Fruit fly (Drosophila melanogaster) whole organism, embryonic: ENCODE measurements around the gene CG32075.

Source experiments
- CG10147 ChIP-seq: fragments of 200-800 bp; sonication (Bioruptor generic); optimal IDR thresholded peaks from 2 replicates; lab custom pipeline; 2019; ENCODE audit warnings: missing biosample characterization, mild to moderate bottlenecking, missing genetic modification characterization, moderate library complexity
- CG10274 ChIP-seq: fragments of 200-800 bp; sonication (Bioruptor generic); optimal IDR thresholded peaks from 3 replicates; lab custom pipeline; 2017; ENCODE audit warnings: missing biosample characterization, mild to moderate bottlenecking, missing genetic modification characterization
- CG10366 ChIP-seq: fragments of 200-800 bp; sonication (Bioruptor generic); IDR thresholded peaks from 2 replicates; pipeline ENCODE4 v1.3.6; 2022; ENCODE audit warnings: missing biosample characterization, missing genetic modification characterization
- CG10431 ChIP-seq: fragments of 200-800 bp; sonication (Bioruptor generic); optimal IDR thresholded peaks from 3 replicates; lab custom pipeline; 2018; ENCODE audit warnings: missing biosample characterization, mild to moderate bottlenecking, missing genetic modification characterization
- CG12769 ChIP-seq: fragments of 200-800 bp; sonication (Bioruptor generic); optimal IDR thresholded peaks from 2 replicates; lab custom pipeline; 2019; ENCODE audit warnings: missing biosample characterization, mild to moderate bottlenecking, missing genetic modification characterization, moderate library complexity
- CG13624 ChIP-seq: fragments of 200-800 bp; sonication (Bioruptor generic); optimal IDR thresholded peaks from 2 replicates; lab custom pipeline; 2016; ENCODE audit warnings: missing biosample characterization, missing genetic modification characterization
- CG13775 ChIP-seq: fragments of 200-800 bp; sonication (Bioruptor generic); optimal IDR thresholded peaks from 3 replicates; lab custom pipeline; 2017; ENCODE audit warnings: missing biosample characterization, mild to moderate bottlenecking, missing genetic modification characterization
- CG14050 ChIP-seq: fragments of 200-800 bp; sonication (Bioruptor generic); IDR thresholded peaks from 3 replicates; pipeline ENCODE4 v1.3.6; 2022; ENCODE audit warnings: missing biosample characterization, missing genetic modification characterization
- CG14667 ChIP-seq: fragments of 200-800 bp; sonication (Bioruptor generic); IDR thresholded peaks from 2 replicates; pipeline ENCODE4 v1.3.6; 2022; ENCODE audit warnings: missing biosample characterization, missing genetic modification characterization
- CG14860 ChIP-seq: fragments of 200-800 bp; sonication (Bioruptor generic); IDR thresholded peaks from 3 replicates; pipeline ENCODE4 v1.3.6; 2022; ENCODE audit warnings: missing biosample characterization, missing genetic modification characterization; ENCODE audit not compliant: partially characterized antibody
- CG15696 ChIP-seq: fragments of 200-800 bp; sonication (Bioruptor generic); optimal IDR thresholded peaks from 2 replicates; lab custom pipeline; 2019; ENCODE audit warnings: missing biosample characterization, mild to moderate bottlenecking, missing genetic modification characterization, moderate library complexity
- CG17186 ChIP-seq: fragments of 200-800 bp; sonication (Bioruptor generic); optimal IDR thresholded peaks from 3 replicates; lab custom pipeline; 2017; ENCODE audit warnings: missing biosample characterization, missing genetic modification reagents, missing genetic modification characterization
- CG17612 ChIP-seq: fragments of 200-800 bp; sonication (Bioruptor generic); IDR thresholded peaks from 2 replicates; pipeline ENCODE4 v1.3.6; 2022; ENCODE audit warnings: missing biosample characterization, missing genetic modification characterization
- CG32767 ChIP-seq: fragments of 200-800 bp; sonication (Bioruptor generic); IDR thresholded peaks from 2 replicates; pipeline ENCODE4 v1.3.6; 2022; ENCODE audit warnings: missing biosample characterization, missing genetic modification characterization
- CG33213 ChIP-seq: fragments of 200-800 bp; sonication (Bioruptor generic); optimal IDR thresholded peaks from 3 replicates; lab custom pipeline; 2016; ENCODE audit warnings: missing biosample characterization, missing genetic modification characterization
- CG34422 ChIP-seq: fragments of 200-800 bp; sonication (Bioruptor generic); IDR thresholded peaks from 3 replicates; pipeline ENCODE4 v1.3.6; 2022; ENCODE audit warnings: missing biosample characterization, missing genetic modification characterization
- CG3838 ChIP-seq: fragments of 200-800 bp; sonication (Bioruptor generic); optimal IDR thresholded peaks from 3 replicates; lab custom pipeline; 2016; ENCODE audit warnings: missing biosample characterization, missing genetic modification characterization
- CG3847 ChIP-seq: fragments of 200-800 bp; sonication (Bioruptor generic); IDR thresholded peaks from 2 replicates; pipeline ENCODE4 v1.3.6; 2022; ENCODE audit warnings: missing biosample characterization, missing genetic modification characterization
- CG4424 ChIP-seq: fragments of 200-800 bp; sonication (Bioruptor generic); optimal IDR thresholded peaks from 3 replicates; lab custom pipeline; 2016; ENCODE audit warnings: missing biosample characterization, missing genetic modification characterization
- CG5180 ChIP-seq: fragments of 200-800 bp; sonication (Bioruptor generic); optimal IDR thresholded peaks from 3 replicates; lab custom pipeline; 2017; ENCODE audit warnings: missing biosample characterization, missing genetic modification characterization, mild to moderate bottlenecking, moderate library complexity, missing genetic modification reagents
- CG6175 ChIP-seq: fragments of 200-800 bp; sonication (Bioruptor generic); IDR thresholded peaks from 3 replicates; pipeline ENCODE4 v1.3.6; 2022; ENCODE audit warnings: missing biosample characterization, missing genetic modification characterization
- CG7271 ChIP-seq: fragments of 200-800 bp; sonication (Bioruptor generic); optimal IDR thresholded peaks from 2 replicates; lab custom pipeline; 2018; ENCODE audit warnings: missing biosample characterization, mild to moderate bottlenecking, missing genetic modification characterization, moderate library complexity
- CG8944 ChIP-seq: fragments of 200-800 bp; sonication (Bioruptor generic); optimal IDR thresholded peaks from 3 replicates; lab custom pipeline; 2016; ENCODE audit warnings: missing biosample characterization, missing genetic modification characterization
- CG9797 ChIP-seq: fragments of 200-800 bp; sonication (Bioruptor generic); optimal IDR thresholded peaks from 3 replicates; lab custom pipeline; 2018; ENCODE audit warnings: missing biosample characterization, mild to moderate bottlenecking, missing genetic modification characterization
- CG9817 ChIP-seq: fragments of 200-800 bp; sonication (Bioruptor generic); optimal IDR thresholded peaks from 2 replicates; lab custom pipeline; 2018; ENCODE audit warnings: missing biosample characterization, mild to moderate bottlenecking, missing genetic modification characterization, moderate library complexity
- CHES-1-like ChIP-seq: fragments of 200-800 bp; sonication (Bioruptor generic); optimal IDR thresholded peaks from 2 replicates; lab custom pipeline; 2016; ENCODE audit warnings: missing biosample characterization, missing genetic modification characterization
- CoRest ChIP-seq: fragments of 200-800 bp; sonication (Bioruptor generic); optimal IDR thresholded peaks from 3 replicates; lab custom pipeline; 2018; ENCODE audit warnings: missing biosample characterization, mild to moderate bottlenecking, missing genetic modification characterization, moderate library complexity
- Dref ChIP-seq: fragments of 200-800 bp; sonication (Bioruptor generic); IDR thresholded peaks from 2 replicates; pipeline ENCODE4 v1.3.6; 2022; ENCODE audit warnings: missing biosample characterization, missing genetic modification characterization
- Fer2 ChIP-seq: fragments of 200-800 bp; sonication (Bioruptor generic); optimal IDR thresholded peaks from 2 replicates; lab custom pipeline; 2018; ENCODE audit warnings: missing biosample characterization, mild to moderate bottlenecking, missing genetic modification characterization, moderate library complexity
- HLH54F ChIP-seq: fragments of 200-800 bp; sonication (Bioruptor generic); optimal IDR thresholded peaks from 3 replicates; lab custom pipeline; 2016; ENCODE audit warnings: missing biosample characterization, missing genetic modification characterization
- Hey ChIP-seq: fragments of 200-800 bp; sonication (Bioruptor generic); optimal IDR thresholded peaks from 3 replicates; lab custom pipeline; 2018; ENCODE audit warnings: missing biosample characterization, mild to moderate bottlenecking, missing genetic modification characterization
- Hr3 ChIP-seq: fragments of 200-800 bp; sonication (Bioruptor generic); optimal IDR thresholded peaks from 3 replicates; lab custom pipeline; 2016; ENCODE audit warnings: missing biosample characterization, missing genetic modification characterization
- Hr78 ChIP-seq, 2 experiments: fragments of 200-800 bp in 1 of 2; fragments of >200 bp in 1 of 2; sonication (Bioruptor generic) in 1 of 2; optimal IDR thresholded peaks; 2 replicates each; lab custom pipeline; 2017 to 2019; ENCODE audit warnings: missing biosample characterization in 2 of 2, missing genetic modification characterization in 2 of 2, mild to moderate bottlenecking in 1 of 2, moderate library complexity in 1 of 2
- Lim3 ChIP-seq: fragments of 200-800 bp; sonication (Bioruptor generic); IDR thresholded peaks from 2 replicates; pipeline ENCODE4 v1.3.6; 2022; ENCODE audit warnings: missing biosample characterization, missing genetic modification characterization
- MESR4 ChIP-seq: fragments of 200-800 bp; sonication (Bioruptor generic); optimal IDR thresholded peaks from 2 replicates; lab custom pipeline; 2018; ENCODE audit warnings: missing biosample characterization, mild to moderate bottlenecking, missing genetic modification characterization, moderate library complexity
- Neu2 ChIP-seq: fragments of 200-800 bp; sonication (Bioruptor generic); optimal IDR thresholded peaks from 3 replicates; lab custom pipeline; 2016; ENCODE audit warnings: missing biosample characterization, missing genetic modification characterization, borderline replicate concordance
- ap ChIP-seq: fragments of 200-800 bp; sonication (Bioruptor generic); IDR thresholded peaks from 2 replicates; pipeline ENCODE4 v1.3.6; 2022; ENCODE audit warnings: missing biosample characterization, missing genetic modification characterization
- cato ChIP-seq: fragments of 200-800 bp; sonication (Bioruptor generic); optimal IDR thresholded peaks from 2 replicates; lab custom pipeline; 2016; ENCODE audit warnings: missing biosample characterization, missing genetic modification characterization, borderline replicate concordance
- chif ChIP-seq, 2 experiments: fragments of 200-800 bp; sonication (Bioruptor generic); optimal IDR thresholded peaks; 3 replicates each; lab custom pipeline; 2016; ENCODE audit warnings: missing biosample characterization in 2 of 2, missing genetic modification characterization in 2 of 2
- ci ChIP-seq: fragments of 200-800 bp; sonication (Bioruptor generic); IDR thresholded peaks from 3 replicates; pipeline ENCODE4 v1.3.6; 2022; ENCODE audit warnings: missing biosample characterization, missing genetic modification characterization
- dmrt99B ChIP-seq: fragments of 200-800 bp; sonication (Bioruptor generic); optimal IDR thresholded peaks from 2 replicates; lab custom pipeline; 2018; ENCODE audit warnings: missing biosample characterization, mild to moderate bottlenecking, missing genetic modification characterization, moderate library complexity
- eve ChIP-seq, 2 experiments: fragments of >200 bp; optimal IDR thresholded peaks; 2 replicates each; lab custom pipeline; 2017; ENCODE audit warnings: missing biosample characterization in 2 of 2, missing genetic modification characterization in 2 of 2
- ken ChIP-seq: fragments of 200-800 bp; sonication (Bioruptor generic); IDR thresholded peaks from 3 replicates; pipeline ENCODE4 v1.3.6; 2022; ENCODE audit warnings: missing biosample characterization, missing genetic modification characterization
- mld ChIP-seq: fragments of 200-800 bp; sonication (Bioruptor generic); IDR thresholded peaks from 3 replicates; pipeline ENCODE4 v1.3.6; 2022; ENCODE audit warnings: missing biosample characterization, missing genetic modification characterization; ENCODE audit not compliant: partially characterized antibody
- tap ChIP-seq: fragments of 200-800 bp; optimal IDR thresholded peaks from 3 replicates; lab custom pipeline; 2019; ENCODE audit warnings: missing biosample characterization, mild to moderate bottlenecking, missing genetic modification characterization, moderate library complexity
- ttk ChIP-seq: fragments of 200-800 bp; sonication (Bioruptor generic); IDR thresholded peaks from 2 replicates; pipeline ENCODE4 v2.1.2; 2022; ENCODE audit warnings: missing biosample characterization, missing genetic modification characterization
- unpg ChIP-seq: fragments of 200-800 bp; sonication (Bioruptor generic); optimal IDR thresholded peaks from 3 replicates; lab custom pipeline; 2018; ENCODE audit warnings: missing biosample characterization, mild to moderate bottlenecking, missing genetic modification characterization, moderate library complexity
- vnd ChIP-seq: fragments of 200-800 bp; sonication (Bioruptor generic); IDR thresholded peaks from 3 replicates; pipeline ENCODE4 v1.3.6; 2022; ENCODE audit warnings: missing biosample characterization, missing genetic modification characterization; ENCODE audit not compliant: partially characterized antibody
- zf30C ChIP-seq: fragments of 200-800 bp; sonication (Bioruptor generic); optimal IDR thresholded peaks from 3 replicates; lab custom pipeline; 2018; ENCODE audit warnings: missing biosample characterization, mild to moderate bottlenecking, missing genetic modification characterization

Gene CG32075

dm6 chr3L:11084557-11085231 is 20.0 kb upstream of the CG32075 start (continued):
- TF ChIP-seq CG14667 (peak; percentile 92), CG13624 (GFP tag; lab: Kevin White, UChicago) (peak; percentile 96), Neu2 (peak; percentile 86), unpg (GFP tag; lab: Kevin White, UChicago) (peak; percentile 97), CG4424 (peak; percentile 98), eve (GFP tag; optimal IDR thresholded peaks at IDR 0.05; lab: Kevin White, UChicago) (peak in 1 of 2 experiments; percentile 72), cato (GFP tag; lab: Kevin White, UChicago) (peak; percentile 95), Hey (tag; lab: Kevin White, UChicago) (peak; percentile 40), CG3838 (GFP tag; lab: Kevin White, UChicago) (peak; percentile 92), tap (tag; lab: Kevin White, UChicago) (peak; percentile 96), CG10274 (peak; percentile 73), vnd (GFP tag; lab: Robert Waterston, UW) (no peak), CG14050 (GFP tag; lab: Robert Waterston, UW) (peak; percentile 93), CG8944 (peak; percentile 94), HLH54F (GFP tag; lab: Kevin White, UChicago) (peak; percentile 91), chif (GFP tag; optimal IDR thresholded peaks at IDR 0.05; lab: Kevin White, UChicago) (peak; percentile 98), ap (GFP tag; lab: Robert Waterston, UW) (peak; percentile 97), CG13775 (GFP tag; lab: Kevin White, UChicago) (peak; percentile 94), CG17186 (peak; percentile 82), CG3847 (GFP tag; lab: Robert Waterston, UW) (peak; percentile 90), CG17612 (GFP tag; lab: Robert Waterston, UW) (peak; percentile 82), CG7271 (peak; percentile 89), mld (GFP tag; lab: Robert Waterston, UW) (no peak), CG10366 (GFP tag; lab: Robert Waterston, UW) (peak; percentile 96), CG9817 (tag; lab: Kevin White, UChicago) (peak; percentile 77), CoRest (peak; percentile 97), CG14860 (GFP tag; lab: Robert Waterston, UW) (no peak), ken (peak; percentile 95), ttk (GFP tag; lab: Robert Waterston, UW) (peak; percentile 97), CG34422 (GFP tag; lab: Robert Waterston, UW) (peak; percentile 97), CG9797 (peak; percentile 46), CHES-1-like (GFP tag; lab: Kevin White, UChicago) (peak; percentile 97), zf30C (GFP tag; lab: Kevin White, UChicago) (peak; percentile 91), CG10431 (GFP tag; lab: Kevin White, UChicago) (peak; percentile 89), CG15696 (tag; lab: Kevin White, UChicago) (peak; percentile 93), ci (GFP tag; lab: Robert Waterston, UW) (peak; percentile 99), MESR4 (GFP tag; lab: Kevin White, UChicago) (peak; percentile 56), Hr78 (GFP tag; optimal IDR thresholded peaks at IDR 0.05; lab: Kevin White, UChicago) (peak in 1 of 2 experiments; percentile 91), CG10147 (GFP tag; lab: Kevin White, UChicago) (peak; percentile 95), dmrt99B (tag; lab: Kevin White, UChicago) (peak; percentile 97), CG12769 (tag; lab: Kevin White, UChicago) (peak; percentile 94), Dref (no peak), CG6175 (GFP tag; lab: Robert Waterston, UW) (peak; percentile 75; the same call in 2 of the 3 replicates), Lim3 (peak; percentile 89), Hr3 (GFP tag; lab: Kevin White, UChicago) (peak; percentile 94), CG5180 (GFP tag; lab: Kevin White, UChicago) (peak; percentile 88), Fer2 (tag; lab: Kevin White, UChicago) (peak; percentile 58), CG33213 (peak; percentile 96), CG32767 (peak; percentile 97)
